Fruit fly (Drosophila melanogaster) whole organism, adult: ENCODE results near the gene CG5274.

Experiments used
- CG12768 ChIP-seq: fragments of 200-800 bp; sonication (Bioruptor generic); optimal IDR thresholded peaks from 2 replicates; lab custom pipeline; 2017; ENCODE audit warnings: missing biosample characterization, missing genetic modification characterization, mild to moderate bottlenecking, moderate library complexity, missing genetic modification reagents
- CG33017 ChIP-seq: fragments of 200-800 bp; sonication (Bioruptor generic); optimal IDR thresholded peaks from 2 replicates; lab custom pipeline; 2018; ENCODE audit warnings: missing biosample characterization, mild to moderate bottlenecking, missing genetic modification characterization, moderate library complexity
- tj ChIP-seq: fragments of 200-800 bp; sonication (Bioruptor generic); optimal IDR thresholded peaks from 3 replicates; lab custom pipeline; 2017; ENCODE audit warnings: missing biosample characterization, mild to moderate bottlenecking, missing genetic modification characterization, moderate library complexity

dm6 chr3L:20474197-20474788, 46.8 kb upstream of the CG5274 start, which contains the start of gene isoQC:
- TF ChIP-seq CG12768 = no peak
- TF ChIP-seq CG33017 (tag; lab: Kevin White, UChicago) = no peak
- TF ChIP-seq tj (GFP tag; lab: Kevin White, UChicago) = no peak
